Fruit fly (Drosophila melanogaster) whole organism, embryonic: ENCODE results near the gene Sym.

ENCODE experiments used
- Abd-B ChIP-seq: fragments of 200-800 bp; sonication (Bioruptor generic); optimal IDR thresholded peaks from 2 replicates; lab custom pipeline; 2018; ENCODE audit warnings: missing biosample characterization, mild to moderate bottlenecking, missing genetic modification characterization, moderate library complexity
- Antp ChIP-seq: fragments of 200-800 bp; sonication (Bioruptor generic); optimal IDR thresholded peaks from 3 replicates; lab custom pipeline; 2016; ENCODE audit warnings: missing biosample characterization, missing genetic modification characterization
- CG10654 ChIP-seq: fragments of 200-800 bp; sonication (Bioruptor generic); optimal IDR thresholded peaks from 2 replicates; lab custom pipeline; 2016; ENCODE audit warnings: missing biosample characterization, missing genetic modification characterization
- CG12104 ChIP-seq: fragments of 200-800 bp; sonication (Bioruptor generic); optimal IDR thresholded peaks from 3 replicates; lab custom pipeline; 2016; ENCODE audit warnings: missing biosample characterization, missing genetic modification characterization
- CG12769 ChIP-seq: fragments of 200-800 bp; sonication (Bioruptor generic); optimal IDR thresholded peaks from 2 replicates; lab custom pipeline; 2019; ENCODE audit warnings: missing biosample characterization, mild to moderate bottlenecking, missing genetic modification characterization, moderate library complexity
- CG14050 ChIP-seq: fragments of 200-800 bp; sonication (Bioruptor generic); IDR thresholded peaks from 3 replicates; pipeline ENCODE4 v1.3.6; 2022; ENCODE audit warnings: missing biosample characterization, missing genetic modification characterization
- CG14441 ChIP-seq: fragments of 200-800 bp; sonication (Bioruptor generic); IDR thresholded peaks from 2 replicates; pipeline ENCODE4 v1.3.6; 2022; ENCODE audit warnings: missing biosample characterization, missing genetic modification characterization
- CG15073 ChIP-seq: fragments of 200-800 bp; sonication (Bioruptor generic); optimal IDR thresholded peaks from 2 replicates; lab custom pipeline; 2016; ENCODE audit warnings: missing biosample characterization, missing genetic modification characterization
- CG17186 ChIP-seq: fragments of 200-800 bp; sonication (Bioruptor generic); optimal IDR thresholded peaks from 3 replicates; lab custom pipeline; 2017; ENCODE audit warnings: missing biosample characterization, missing genetic modification reagents, missing genetic modification characterization
- CG17912 ChIP-seq: fragments of 200-800 bp; sonication (Bioruptor generic); optimal IDR thresholded peaks from 2 replicates; lab custom pipeline; 2018; ENCODE audit warnings: missing biosample characterization, mild to moderate bottlenecking, missing genetic modification characterization
- CG18764 ChIP-seq: fragments of 200-800 bp; sonication (Bioruptor generic); optimal IDR thresholded peaks from 3 replicates; lab custom pipeline; 2016; ENCODE audit warnings: missing biosample characterization, missing genetic modification characterization
- CG2712 ChIP-seq: fragments of 200-800 bp; optimal IDR thresholded peaks from 3 replicates; lab custom pipeline; 2019; ENCODE audit warnings: missing biosample characterization, mild to moderate bottlenecking, missing genetic modification characterization, moderate library complexity
- CG3407 ChIP-seq: fragments of 200-800 bp; sonication (Bioruptor generic); optimal IDR thresholded peaks from 2 replicates; lab custom pipeline; 2018; ENCODE audit warnings: missing biosample characterization, mild to moderate bottlenecking, missing genetic modification characterization
- CG3726 ChIP-seq: fragments of 200-800 bp; sonication (Bioruptor generic); IDR thresholded peaks from 3 replicates; pipeline ENCODE4, ENCODE4 v1.3.6; 2022; ENCODE audit warnings: missing biosample characterization, missing genetic modification characterization
- CG4424 ChIP-seq: fragments of 200-800 bp; sonication (Bioruptor generic); optimal IDR thresholded peaks from 3 replicates; lab custom pipeline; 2016; ENCODE audit warnings: missing biosample characterization, missing genetic modification characterization
- CG4617 ChIP-seq: fragments of 200-800 bp; sonication (Bioruptor generic); optimal IDR thresholded peaks from 3 replicates; lab custom pipeline; 2016; ENCODE audit warnings: missing biosample characterization, missing genetic modification characterization, borderline replicate concordance
- CG8924 ChIP-seq: fragments of 200-800 bp; optimal IDR thresholded peaks from 3 replicates; lab custom pipeline; 2019; ENCODE audit warnings: missing biosample characterization, mild to moderate bottlenecking, missing genetic modification characterization, moderate library complexity
- CG9797 ChIP-seq: fragments of 200-800 bp; sonication (Bioruptor generic); optimal IDR thresholded peaks from 3 replicates; lab custom pipeline; 2018; ENCODE audit warnings: missing biosample characterization, mild to moderate bottlenecking, missing genetic modification characterization
- D19B ChIP-seq: fragments of 200-800 bp; sonication (Bioruptor generic); optimal IDR thresholded peaks from 2 replicates; lab custom pipeline; 2017; ENCODE audit warnings: missing biosample characterization, mild to moderate bottlenecking, missing genetic modification characterization
- Dip3 ChIP-seq: fragments of 200-800 bp; sonication (Bioruptor generic); optimal IDR thresholded peaks from 3 replicates; lab custom pipeline; 2016; ENCODE audit warnings: missing biosample characterization, missing genetic modification characterization
- Doc3 ChIP-seq: fragments of 200-800 bp; sonication (Bioruptor generic); IDR thresholded peaks from 3 replicates; pipeline ENCODE4 v1.3.6; 2022; ENCODE audit warnings: missing biosample characterization, missing genetic modification characterization; ENCODE audit not compliant: partially characterized antibody
- Elba2 ChIP-seq: fragments of 200-800 bp; sonication (Bioruptor generic); optimal IDR thresholded peaks from 3 replicates; lab custom pipeline; 2016; ENCODE audit warnings: missing biosample characterization, missing genetic modification characterization
- Hand ChIP-seq: fragments of 200-800 bp; sonication (Bioruptor generic); optimal IDR thresholded peaks from 2 replicates; lab custom pipeline; 2017; ENCODE audit warnings: mild to moderate bottlenecking, missing biosample characterization, missing genetic modification reagents, missing genetic modification characterization
- HmgD ChIP-seq: fragments of 200-800 bp; sonication (Bioruptor generic); optimal IDR thresholded peaks from 3 replicates; lab custom pipeline; 2016; ENCODE audit warnings: missing biosample characterization, missing genetic modification characterization
- Med ChIP-seq: fragments of 200-800 bp; sonication (Bioruptor generic); peaks from one replicate; lab custom pipeline; 2016; ENCODE audit warnings: missing biosample characterization, missing genetic modification characterization, mild to moderate bottlenecking, inconsistent platforms, moderate library complexity
- NfI ChIP-seq: fragments of 200-800 bp; sonication (Bioruptor generic); optimal IDR thresholded peaks from 3 replicates; lab custom pipeline; 2018; ENCODE audit warnings: missing biosample characterization, mild to moderate bottlenecking, missing genetic modification characterization, moderate library complexity
- Ravus ChIP-seq: fragments of 200-800 bp; sonication (Bioruptor generic); IDR thresholded peaks from 2 replicates; pipeline ENCODE4 v1.3.6; 2022; ENCODE audit warnings: missing biosample characterization, missing genetic modification characterization
- Side ChIP-seq: fragments of 200-800 bp; sonication (Bioruptor generic); optimal IDR thresholded peaks from 2 replicates; lab custom pipeline; 2016; ENCODE audit warnings: missing biosample characterization, missing genetic modification characterization
- Sry-β ChIP-seq: fragments of 200-800 bp; sonication (Bioruptor generic); optimal IDR thresholded peaks from 2 replicates; lab custom pipeline; 2018; ENCODE audit warnings: missing biosample characterization, mild to moderate bottlenecking, missing genetic modification characterization, moderate library complexity
- TFAM ChIP-seq: fragments of 200-800 bp; sonication (Bioruptor generic); optimal IDR thresholded peaks from 2 replicates; lab custom pipeline; 2017; ENCODE audit warnings: missing biosample characterization, missing genetic modification characterization, inconsistent platforms
- Xrp1 ChIP-seq: fragments of 200-800 bp; sonication (Bioruptor generic); IDR thresholded peaks from 2 replicates; pipeline ENCODE4 v1.3.6; 2022; ENCODE audit warnings: missing biosample characterization, missing genetic modification characterization
- chm ChIP-seq: fragments of 200-800 bp; sonication (Bioruptor generic); IDR thresholded peaks from 2 replicates; pipeline ENCODE4 v1.3.6; 2022; ENCODE audit warnings: missing biosample characterization, missing genetic modification characterization
- danr ChIP-seq: fragments of 200-800 bp; sonication (Bioruptor generic); IDR thresholded peaks from 2 replicates; pipeline ENCODE4 v1.3.6; 2022; ENCODE audit warnings: missing biosample characterization, missing genetic modification characterization
- fd102C ChIP-seq: fragments of 200-800 bp; sonication (Bioruptor generic); optimal IDR thresholded peaks from 2 replicates; lab custom pipeline; 2018; ENCODE audit warnings: missing biosample characterization, mild to moderate bottlenecking, missing genetic modification characterization, moderate library complexity
- fru ChIP-seq: fragments of >200 bp; optimal IDR thresholded peaks from 2 replicates; lab custom pipeline; 2017
- ham ChIP-seq: fragments of 200-800 bp; sonication (Bioruptor generic); IDR thresholded peaks from 2 replicates; pipeline ENCODE4 v1.3.6; 2022; ENCODE audit warnings: missing biosample characterization, missing genetic modification characterization
- her ChIP-seq: fragments of 200-800 bp; sonication (Bioruptor generic); optimal IDR thresholded peaks from 2 replicates; lab custom pipeline; 2016; ENCODE audit warnings: missing biosample characterization, missing genetic modification characterization
- kni ChIP-seq: fragments of 200-800 bp; sonication (Bioruptor generic); optimal IDR thresholded peaks from 3 replicates; lab custom pipeline; 2017; ENCODE audit warnings: mild to moderate bottlenecking, missing biosample characterization, missing genetic modification reagents, missing genetic modification characterization
- lbe ChIP-seq: fragments of 200-800 bp; sonication (Bioruptor generic); optimal IDR thresholded peaks from 2 replicates; lab custom pipeline; 2016; ENCODE audit warnings: missing biosample characterization, mild to moderate bottlenecking, missing genetic modification characterization
- onecut ChIP-seq: fragments of 200-800 bp; sonication (Bioruptor generic); IDR thresholded peaks from 2 replicates; pipeline ENCODE4 v1.3.6; 2022; ENCODE audit warnings: missing biosample characterization, missing genetic modification characterization
- pfk ChIP-seq: fragments of 200-800 bp; sonication (Bioruptor generic); optimal IDR thresholded peaks from 2 replicates; lab custom pipeline; 2018; ENCODE audit warnings: missing biosample characterization, mild to moderate bottlenecking, missing genetic modification characterization, moderate library complexity
- run ChIP-seq: fragments of 200-800 bp; sonication (Bioruptor generic); optimal IDR thresholded peaks from 3 replicates; lab custom pipeline; 2018; ENCODE audit warnings: missing biosample characterization, mild to moderate bottlenecking, missing genetic modification characterization
- sens-2 ChIP-seq: fragments of 200-800 bp; sonication (Bioruptor generic); IDR thresholded peaks from 2 replicates; pipeline ENCODE4 v1.3.6; 2022; ENCODE audit warnings: missing biosample characterization, missing genetic modification characterization
- sisA ChIP-seq: fragments of 200-800 bp; sonication (Bioruptor generic); IDR thresholded peaks from 2 replicates; pipeline ENCODE4 v1.3.6; 2022; ENCODE audit warnings: missing biosample characterization, missing genetic modification characterization
- slbo ChIP-seq: fragments of 200-800 bp; sonication (Bioruptor generic); IDR thresholded peaks from 2 replicates; pipeline ENCODE4 v1.3.6; 2022; ENCODE audit warnings: missing biosample characterization, missing genetic modification characterization
- slp2 ChIP-seq: fragments of 200-800 bp; sonication (Bioruptor generic); optimal IDR thresholded peaks from 2 replicates; lab custom pipeline; 2016; ENCODE audit warnings: missing biosample characterization, missing genetic modification characterization
- sna ChIP-seq: fragments of 200-800 bp; sonication (Bioruptor generic); IDR thresholded peaks from 2 replicates; pipeline ENCODE4 v1.3.6; 2022; ENCODE audit warnings: missing biosample characterization, missing genetic modification characterization; ENCODE audit not compliant: partially characterized antibody
- trh ChIP-seq: fragments of 200-800 bp; sonication (Bioruptor generic); optimal IDR thresholded peaks from 2 replicates; lab custom pipeline; 2016; ENCODE audit warnings: missing biosample characterization, missing genetic modification characterization
- tup ChIP-seq: fragments of 200-800 bp; sonication (Bioruptor generic); optimal IDR thresholded peaks from 2 replicates; lab custom pipeline; 2016; ENCODE audit warnings: missing biosample characterization, mild to moderate bottlenecking, missing genetic modification characterization, moderate library complexity
- vfl ChIP-seq: fragments of 200-800 bp; sonication (Bioruptor generic); optimal IDR thresholded peaks from 2 replicates; lab custom pipeline; 2016; ENCODE audit warnings: missing biosample characterization, missing genetic modification characterization
- vvl ChIP-seq: fragments of 200-800 bp; sonication (Bioruptor generic); IDR thresholded peaks from 2 replicates; pipeline ENCODE4 v1.3.6; 2022; ENCODE audit warnings: missing biosample characterization, missing genetic modification characterization
- yki ChIP-seq: fragments of >200 bp; optimal IDR thresholded peaks from 3 replicates; lab custom pipeline; 2018

Gene Sym

DNA sequence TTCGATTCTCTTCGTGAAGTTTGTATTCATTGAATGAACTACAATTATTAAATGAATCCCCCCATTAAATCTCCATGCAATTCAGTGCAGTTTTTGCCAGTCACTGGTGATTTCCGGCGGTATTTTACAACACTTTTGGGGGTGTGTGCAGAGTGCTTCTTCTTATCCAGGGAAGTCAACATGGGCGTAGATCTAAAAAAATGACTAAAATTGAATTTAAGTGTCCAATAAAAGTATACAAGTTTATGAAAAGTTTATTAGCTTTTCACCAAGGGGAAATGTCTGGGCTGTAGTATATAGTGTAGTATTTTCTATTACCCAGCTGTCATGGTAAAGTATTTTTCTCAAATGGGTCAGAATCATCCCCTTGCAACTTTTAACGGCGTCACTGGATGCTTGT, 49.2 kb upstream of the Sym start, which contains the start of gene Hpf1 (continued):
- TF ChIP-seq fru (lab: Kevin White, UChicago) (no peak), Ravus (GFP tag; lab: Robert Waterston, UW) (peak; percentile 93), TFAM (GFP tag; lab: Kevin White, UChicago) (peak; percentile 87), Doc3 (GFP tag; lab: Robert Waterston, UW) (no peak), CG10654 (GFP tag; lab: Kevin White, UChicago) (peak; percentile 97), CG12104 (peak; percentile 95), fd102C (peak; percentile 63), slbo (peak; percentile 99), D19B (GFP tag; lab: Kevin White, UChicago) (peak; percentile 95), chm (GFP tag; lab: Robert Waterston, UW) (peak; percentile 95), CG15073 (GFP tag; lab: Kevin White, UChicago) (peak; percentile 86), onecut (peak; percentile 90), NfI (GFP tag; lab: Kevin White, UChicago) (peak; percentile 98), Elba2 (peak; percentile 78), CG12769 (peak; percentile 99), CG4617 (peak; percentile 98), tup (GFP tag; lab: Kevin White, UChicago) (peak; percentile 96), Hand (GFP tag; lab: Kevin White, UChicago) (peak; percentile 96), kni (GFP tag; lab: Kevin White, UChicago) (peak; percentile 68), CG14441 (GFP tag; lab: Robert Waterston, UW) (peak; percentile 99), danr (peak; percentile 97), CG17186 (GFP tag; lab: Kevin White, UChicago) (peak; percentile 90), her (GFP tag; lab: Kevin White, UChicago) (peak; percentile 96), trh (GFP tag; lab: Kevin White, UChicago) (peak; percentile 96), sna (GFP tag; lab: Robert Waterston, UW) (no peak), Dip3 (GFP tag; lab: Kevin White, UChicago) (peak; percentile 99), run (tag; lab: Kevin White, UChicago) (peak; percentile 93), ham (GFP tag; lab: Robert Waterston, UW) (peak; percentile 93), pfk (GFP tag; lab: Kevin White, UChicago) (peak; percentile 51), lbe (GFP tag; lab: Kevin White, UChicago) (peak; percentile 99), CG17912 (GFP tag; lab: Kevin White, UChicago) (peak; percentile 86), Med (peak; percentile 100), slp2 (peak; percentile 96), CG14050 (GFP tag; lab: Robert Waterston, UW) (peak; percentile 95), vvl (peak; percentile 98), CG9797 (GFP tag; lab: Kevin White, UChicago) (peak; percentile 29), sisA (GFP tag; lab: Robert Waterston, UW) (peak; percentile 98), CG4424 (GFP tag; lab: Kevin White, UChicago) (peak; percentile 98), CG18764 (GFP tag; lab: Kevin White, UChicago) (peak; percentile 97), Side (GFP tag; lab: Kevin White, UChicago) (peak; percentile 98), sens-2 (peak; percentile 86), yki (lab: Kevin White, UChicago) (no peak), Abd-B (GFP tag; lab: Kevin White, UChicago) (peak; percentile 98), CG3407 (GFP tag; lab: Kevin White, UChicago) (peak; percentile 94), vfl (GFP tag; lab: Kevin White, UChicago) (peak; percentile 98), HmgD (GFP tag; lab: Kevin White, UChicago) (peak; percentile 98), Sry-β (GFP tag; lab: Kevin White, UChicago) (peak; percentile 65), Xrp1 (peak; percentile 99), Antp (GFP tag; lab: Kevin White, UChicago) (peak; percentile 99), CG2712 (tag; lab: Kevin White, UChicago) (peak; percentile 98), CG8924 (tag; lab: Kevin White, UChicago) (peak; percentile 98), CG3726 (GFP tag; lab: Robert Waterston, UW) (peak; percentile 96)
